Worm (Caenorhabditis elegans): Measurements from ENCODE around the gene osm-7.

Gene osm-7

DNA sequence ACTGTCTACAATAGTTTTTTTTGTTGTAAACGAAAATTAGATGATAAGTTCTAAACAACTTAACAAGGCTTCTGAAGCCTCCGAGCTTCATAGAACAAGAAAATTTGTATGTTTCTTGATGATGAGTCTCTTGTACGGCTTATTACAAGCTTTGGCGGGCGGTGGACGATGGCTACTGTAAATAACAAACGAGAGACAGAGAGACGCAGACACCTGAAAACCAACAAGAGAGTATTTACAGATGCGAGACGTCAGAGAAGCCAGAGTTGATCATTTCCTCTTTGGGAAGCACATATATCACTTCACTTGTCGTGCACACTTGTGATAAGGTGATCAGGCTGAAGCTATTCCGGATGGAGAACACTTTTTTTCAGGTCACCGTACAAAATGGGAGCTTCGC lies 45.1 kb upstream of the osm-7 start:
- TF ChIP-seq nhr-28 (tag; optimal IDR thresholded peaks at IDR 0.05): no peak
- TF ChIP-seq pha-4 (tag; optimal IDR thresholded peaks at IDR 0.05): peak; percentile 91
- TF ChIP-seq hlh-1 (tag; optimal IDR thresholded peaks at IDR 0.05): no peak
- no peak for TF ChIP-seq ceh-83 (GFP tag; optimal IDR thresholded peaks at IDR 0.05)
- TF ChIP-seq lin-32 (GFP tag; optimal IDR thresholded peaks at IDR 0.05): no peak
- no peak for TF ChIP-seq drap-1 (GFP tag; optimal IDR thresholded peaks at IDR 0.05)
- no peak for TF ChIP-seq nhr-2 (tag; optimal IDR thresholded peaks at IDR 0.05)

DNA sequence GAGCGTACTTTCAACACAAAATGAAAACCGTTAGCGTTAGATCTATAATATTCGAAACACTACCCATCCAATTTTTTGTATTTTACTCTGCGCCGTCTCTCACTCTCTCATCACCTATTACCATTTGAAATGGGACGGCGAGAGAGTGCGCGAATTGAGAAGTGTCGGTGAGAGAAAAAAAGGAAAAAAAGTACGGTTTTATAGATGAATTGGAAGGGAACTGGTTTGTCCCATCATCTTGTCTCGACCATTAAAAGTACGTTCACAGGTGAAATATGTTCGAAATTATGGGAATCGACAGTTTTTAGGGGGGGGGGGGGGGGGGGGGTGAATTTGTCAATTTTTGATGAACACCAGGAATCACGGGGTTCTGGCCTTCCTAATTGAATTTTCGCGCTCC lies 41.3 kb upstream of the osm-7 start:
- no peak for TF ChIP-seq nhr-237 (tag; optimal IDR thresholded peaks at IDR 0.05)
- TF ChIP-seq bed-3 (GFP tag; optimal IDR thresholded peaks at IDR 0.05): no peak
- no peak for TF ChIP-seq cnd-1 (tag; optimal IDR thresholded peaks at IDR 0.05)
- TF ChIP-seq mep-1 (tag; optimal IDR thresholded peaks at IDR 0.05): no peak
- no peak for TF ChIP-seq lsy-2 (tag; optimal IDR thresholded peaks at IDR 0.05)
- no peak for TF ChIP-seq elt-1 (tag; optimal IDR thresholded peaks at IDR 0.05; ENCODE audit: borderline replicate concordance, insufficient read depth)
- no peak for TF ChIP-seq ces-1 (GFP tag; optimal IDR thresholded peaks at IDR 0.05)
- TF ChIP-seq lin-13 (tag; optimal IDR thresholded peaks at IDR 0.05): no peak
- no peak for TF ChIP-seq tbx-8 (GFP tag; optimal IDR thresholded peaks at IDR 0.05)
- TF ChIP-seq M03D4.4 (tag; optimal IDR thresholded peaks at IDR 0.05): no peak
- no peak for TF ChIP-seq ztf-11 (tag; optimal IDR thresholded peaks at IDR 0.05)
- no peak for TF ChIP-seq snpc-4 (tag; optimal IDR thresholded peaks at IDR 0.05)
- TF ChIP-seq unc-62 (GFP tag; optimal IDR thresholded peaks at IDR 0.05): no peak
- no peak for TF ChIP-seq nhr-2 (tag; optimal IDR thresholded peaks at IDR 0.05)
- no peak for TF ChIP-seq nhr-76 (tag; optimal IDR thresholded peaks at IDR 0.05)
- no peak for TF ChIP-seq unc-120 (tag; optimal IDR thresholded peaks at IDR 0.05; ENCODE audit: poor library complexity, severe bottlenecking)
- no peak for TF ChIP-seq lin-32 (GFP tag; optimal IDR thresholded peaks at IDR 0.05)
- no peak for TF ChIP-seq nhr-28 (tag; optimal IDR thresholded peaks at IDR 0.05)

DNA sequence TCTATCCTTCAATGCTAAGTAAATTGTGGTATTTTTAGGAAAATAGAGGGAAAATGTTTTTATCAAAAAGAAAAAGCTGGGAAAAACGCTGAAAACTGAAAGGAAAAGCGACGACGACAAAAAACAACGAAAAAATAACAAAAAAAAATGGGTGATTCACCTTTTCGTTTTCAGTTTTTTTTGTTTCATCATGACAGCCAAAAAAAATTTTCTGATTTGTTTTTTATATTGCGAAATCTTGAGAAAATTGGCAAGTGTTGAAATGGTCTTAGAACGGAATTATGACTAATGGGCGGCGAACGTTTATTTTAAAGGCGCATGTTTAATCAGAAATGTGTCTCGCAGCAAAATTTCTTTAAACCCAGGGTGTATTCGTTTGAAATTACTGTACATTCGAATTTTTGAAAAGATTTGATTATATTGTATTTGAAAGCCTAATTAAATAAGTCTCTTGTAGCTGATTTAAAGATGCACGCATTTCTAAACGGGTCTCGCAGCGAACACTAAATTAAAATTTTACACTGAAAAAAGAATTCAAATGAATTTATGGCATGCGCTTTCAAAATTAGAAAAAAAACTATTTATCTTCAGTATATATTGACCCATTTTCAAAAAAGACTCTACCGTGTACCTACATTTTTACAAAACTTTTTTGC lies 40.1 kb upstream of the osm-7 start:
- no peak for TF ChIP-seq lin-13 (tag; optimal IDR thresholded peaks at IDR 0.05)
- no peak for TF ChIP-seq unc-39 (tag; optimal IDR thresholded peaks at IDR 0.05)
- TF ChIP-seq flh-1 (GFP tag; optimal IDR thresholded peaks at IDR 0.05): no peak
- TF ChIP-seq elt-1 (tag; optimal IDR thresholded peaks at IDR 0.05; ENCODE audit: borderline replicate concordance, insufficient read depth): no peak
- TF ChIP-seq mab-5 (tag; optimal IDR thresholded peaks at IDR 0.05): no peak
- no peak for TF ChIP-seq unc-120 (tag; optimal IDR thresholded peaks at IDR 0.05; ENCODE audit: poor library complexity, severe bottlenecking)
- no peak for TF ChIP-seq ces-1 (GFP tag; optimal IDR thresholded peaks at IDR 0.05)
- no peak for TF ChIP-seq lsy-2 (tag; optimal IDR thresholded peaks at IDR 0.05)
- no peak for TF ChIP-seq ham-2 (GFP tag; optimal IDR thresholded peaks at IDR 0.05)
- no peak for TF ChIP-seq sptf-1 (tag; optimal IDR thresholded peaks at IDR 0.05)
- no peak for TF ChIP-seq zip-8 (tag; optimal IDR thresholded peaks at IDR 0.05)

DNA sequence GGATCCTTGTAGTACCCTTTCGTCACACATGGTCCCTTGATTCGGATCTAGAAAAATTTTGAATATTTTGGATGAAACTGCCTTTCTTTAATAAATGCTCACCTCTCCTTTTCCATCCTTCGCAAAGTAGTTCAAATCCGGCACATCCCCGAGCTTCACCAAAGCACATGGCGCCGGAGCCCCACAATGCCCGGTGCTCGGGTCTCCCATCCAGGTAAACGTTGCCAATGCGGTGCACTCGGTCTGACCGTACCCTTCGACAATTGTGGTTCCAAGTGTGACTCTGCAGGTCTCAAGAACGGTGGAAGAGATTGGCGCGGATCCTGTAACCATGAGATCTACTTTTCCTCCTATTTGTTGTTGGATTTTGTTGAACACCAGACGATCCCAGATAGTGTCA lies 35.2 kb upstream of the osm-7 start:
- TF ChIP-seq unc-39 (tag; optimal IDR thresholded peaks at IDR 0.05) (no peak), drap-1 (GFP tag; optimal IDR thresholded peaks at IDR 0.05) (no peak), ham-2 (GFP tag; optimal IDR thresholded peaks at IDR 0.05) (no peak), zip-8 (tag; optimal IDR thresholded peaks at IDR 0.05) (no peak)

DNA sequence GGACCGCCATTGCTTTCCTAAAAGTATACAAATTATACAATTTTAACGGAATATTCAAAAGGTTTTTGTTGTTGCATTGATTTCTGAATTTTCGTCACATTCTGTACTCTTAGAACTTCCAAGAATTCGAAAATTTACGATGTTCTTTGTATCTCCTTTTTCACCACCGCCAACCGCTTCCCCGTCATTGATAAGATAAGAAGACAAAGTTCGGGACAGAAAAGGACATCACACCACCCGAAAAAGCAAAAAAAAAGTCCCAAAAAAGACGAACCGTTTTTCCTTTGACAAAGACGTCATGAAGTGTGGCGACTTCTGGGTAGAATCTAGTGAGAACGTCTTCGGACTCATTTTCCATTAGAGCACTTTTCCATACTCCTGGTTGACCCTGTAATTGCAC lies 33.5 kb upstream of the osm-7 start:
- TF ChIP-seq hlh-1 (tag; optimal IDR thresholded peaks at IDR 0.05): no peak
- no peak for TF ChIP-seq nhr-2 (tag; optimal IDR thresholded peaks at IDR 0.05)
- TF ChIP-seq sptf-1 (tag; optimal IDR thresholded peaks at IDR 0.05): no peak
- TF ChIP-seq blmp-1 (tag; optimal IDR thresholded peaks at IDR 0.05): no peak
- no peak for TF ChIP-seq unc-62 (GFP tag; optimal IDR thresholded peaks at IDR 0.05)
- TF ChIP-seq nhr-28 (tag; optimal IDR thresholded peaks at IDR 0.05): no peak
- TF ChIP-seq ceh-83 (GFP tag; optimal IDR thresholded peaks at IDR 0.05): no peak
- TF ChIP-seq lin-13 (tag; optimal IDR thresholded peaks at IDR 0.05): no peak
- TF ChIP-seq lin-32 (GFP tag; optimal IDR thresholded peaks at IDR 0.05): no peak
- TF ChIP-seq ztf-11 (tag; optimal IDR thresholded peaks at IDR 0.05): no peak
- TF ChIP-seq tbx-8 (GFP tag; optimal IDR thresholded peaks at IDR 0.05): no peak
- TF ChIP-seq pha-4 (tag; optimal IDR thresholded peaks at IDR 0.05): no peak

DNA sequence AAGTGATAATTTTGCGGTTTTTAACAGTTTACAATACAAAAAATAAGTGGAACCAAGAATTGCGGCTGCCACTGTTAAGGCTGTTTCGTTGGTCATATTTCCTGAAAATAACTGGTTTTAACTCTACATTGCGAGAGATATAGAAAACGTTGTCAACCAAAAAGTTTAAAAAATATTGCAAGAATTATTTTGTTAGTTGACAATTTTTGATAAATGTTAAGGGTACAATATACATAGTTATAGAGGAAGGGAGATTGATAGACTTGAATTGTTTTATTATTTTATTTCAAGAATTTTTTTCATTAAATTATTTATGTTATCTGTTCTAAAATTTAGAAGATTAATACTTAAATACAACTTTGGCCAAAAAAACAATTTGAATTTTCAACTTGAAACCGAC lies 32.5 kb upstream of the osm-7 start, which contains the start of gene acs-5:
Gene acs-5, minus strand, starts transcription at position 101 of the 400 bp plus-strand sequence.
- TF ChIP-seq ceh-83 (GFP tag; optimal IDR thresholded peaks at IDR 0.05) (no peak), unc-62 (GFP tag; optimal IDR thresholded peaks at IDR 0.05) (no peak), nhr-28 (tag; optimal IDR thresholded peaks at IDR 0.05) (no peak), sem-2 (GFP tag; optimal IDR thresholded peaks at IDR 0.05) (no peak), snpc-4 (tag; optimal IDR thresholded peaks at IDR 0.05) (no peak), ces-1 (GFP tag; optimal IDR thresholded peaks at IDR 0.05) (no peak), nhr-2 (tag; optimal IDR thresholded peaks at IDR 0.05) (no peak), ham-2 (GFP tag; optimal IDR thresholded peaks at IDR 0.05) (no peak), hlh-1 (tag; optimal IDR thresholded peaks at IDR 0.05) (no peak), nhr-12 (tag; optimal IDR thresholded peaks at IDR 0.05) (no peak), mab-5 (tag; optimal IDR thresholded peaks at IDR 0.05) (no peak), elt-3 (tag; optimal IDR thresholded peaks at IDR 0.05) (no peak), ceh-43 (GFP tag; optimal IDR thresholded peaks at IDR 0.05) (no peak)

Measured in whole organism, mixed stage, embryonic.